Worm (Caenorhabditis elegans) whole organism, L1 larva: ENCODE data around the gene che-12.

Experiments
- ets-5 ChIP-seq: fragments of 200-800 bp; sonication (Bioruptor generic); IDR thresholded peaks from 2 replicates; pipeline ENCODE4 v1.3.6; 2022; ENCODE audit warnings: missing genetic modification characterization, missing compliant biosample characterization
- fkh-10 ChIP-seq: sonication (generic microtip); optimal IDR thresholded peaks from 2 replicates; lab custom pipeline; 2017; ENCODE audit warnings: missing biosample characterization, missing genetic modification reagents, missing genetic modification characterization
- nhr-28 ChIP-seq: fragments of 150-350 bp; optimal IDR thresholded peaks from 2 replicates; lab custom pipeline; 2014; ENCODE audit warnings: missing biosample characterization, missing genetic modification characterization
- nhr-77 ChIP-seq: fragments of 150-350 bp; optimal IDR thresholded peaks from 2 replicates; lab custom pipeline; 2014; ENCODE audit warnings: missing biosample characterization, missing genetic modification characterization
- tlp-1 ChIP-seq: fragments of 150-350 bp; optimal IDR thresholded peaks from 2 replicates; lab custom pipeline; 2014; ENCODE audit warnings: missing biosample characterization, missing genetic modification characterization
- unc-62 ChIP-seq: fragments of 150-350 bp; optimal IDR thresholded peaks from 2 replicates; lab custom pipeline; 2014; ENCODE audit warnings: missing biosample characterization, missing genetic modification reagents, missing genetic modification characterization

DNA sequence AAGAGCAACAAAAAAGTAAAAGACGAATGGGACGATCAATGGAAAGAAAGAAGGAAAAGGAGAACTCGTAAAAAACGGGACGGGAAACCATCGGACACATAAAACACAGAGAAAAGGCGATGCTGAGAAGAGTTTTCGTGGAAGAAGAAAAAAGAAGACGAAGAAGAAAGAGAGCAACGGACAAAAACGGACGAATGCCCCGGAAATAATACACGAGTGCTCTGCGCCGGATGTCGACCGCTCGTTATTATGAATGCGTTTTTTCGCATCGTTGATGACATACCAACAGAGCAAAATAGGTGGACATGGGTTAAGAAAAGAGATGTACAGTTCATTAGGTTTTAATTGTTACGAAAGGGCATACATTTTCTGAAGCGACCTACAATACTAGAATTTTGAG is 31.6 kb downstream of the che-12 start, which contains the start of gene Y22F5A.11:
- peak; percentile 4 for TF ChIP-seq fkh-10 (GFP tag; lab: Kevin White, UChicago)
- no peak for TF ChIP-seq tlp-1 (tag; lab: Kevin White, UChicago)
- no peak for TF ChIP-seq nhr-77 (tag; lab: Kevin White, UChicago)
- TF ChIP-seq unc-62 (GFP tag; lab: Kevin White, UChicago): no peak
- TF ChIP-seq ets-5 (GFP tag; lab: Robert Waterston, UW): no peak
- no peak for TF ChIP-seq nhr-28 (tag; lab: Kevin White, UChicago)
